Fruit fly (Drosophila melanogaster) whole organism, embryonic: ENCODE results near the gene GILT3.

Source experiments
- CG10274 ChIP-seq: fragments of 200-800 bp; sonication (Bioruptor generic); optimal IDR thresholded peaks from 3 replicates; lab custom pipeline; 2017; ENCODE audit warnings: missing biosample characterization, mild to moderate bottlenecking, missing genetic modification characterization
- CG11560 ChIP-seq: fragments of 200-800 bp; sonication (Bioruptor generic); IDR thresholded peaks from 3 replicates; pipeline ENCODE4 v1.3.6; 2022; ENCODE audit warnings: missing biosample characterization, missing genetic modification characterization
- CG11723 ChIP-seq: fragments of 200-800 bp; sonication (Bioruptor generic); optimal IDR thresholded peaks from 2 replicates; lab custom pipeline; 2017; ENCODE audit warnings: missing biosample characterization, mild to moderate bottlenecking, missing genetic modification characterization
- CG12744 ChIP-seq: fragments of 200-800 bp; sonication (Bioruptor generic); optimal IDR thresholded peaks from 2 replicates; lab custom pipeline; 2016; ENCODE audit warnings: missing biosample characterization, missing genetic modification characterization
- CG15601 ChIP-seq: fragments of 200-800 bp; sonication (Bioruptor generic); optimal IDR thresholded peaks from 3 replicates; lab custom pipeline; 2019; ENCODE audit warnings: missing biosample characterization, mild to moderate bottlenecking, missing genetic modification characterization, moderate library complexity
- CG17568 ChIP-seq: fragments of 200-800 bp; sonication (Bioruptor generic); optimal IDR thresholded peaks from 2 replicates; lab custom pipeline; 2018; ENCODE audit warnings: missing biosample characterization, mild to moderate bottlenecking, missing genetic modification characterization, moderate library complexity
- CG1832 ChIP-seq: fragments of 200-800 bp; sonication (Bioruptor generic); optimal IDR thresholded peaks from 2 replicates; lab custom pipeline; 2017; ENCODE audit warnings: missing biosample characterization, mild to moderate bottlenecking, missing genetic modification characterization, inconsistent platforms
- CG2120 ChIP-seq: fragments of 200-800 bp; sonication (Bioruptor generic); optimal IDR thresholded peaks from 3 replicates; lab custom pipeline; 2016; ENCODE audit warnings: missing biosample characterization, missing genetic modification characterization
- CG3995 ChIP-seq: fragments of 200-800 bp; sonication (Bioruptor generic); optimal IDR thresholded peaks from 3 replicates; lab custom pipeline; 2016; ENCODE audit warnings: missing biosample characterization, missing genetic modification characterization
- CG5953 ChIP-seq: fragments of 200-800 bp; sonication (Bioruptor generic); IDR thresholded peaks from 2 replicates; pipeline ENCODE4 v1.3.6; 2022; ENCODE audit warnings: missing biosample characterization, missing genetic modification characterization
- CG7271 ChIP-seq: fragments of 200-800 bp; sonication (Bioruptor generic); optimal IDR thresholded peaks from 2 replicates; lab custom pipeline; 2018; ENCODE audit warnings: missing biosample characterization, mild to moderate bottlenecking, missing genetic modification characterization, moderate library complexity
- CG9609 ChIP-seq: fragments of 200-800 bp; sonication (Bioruptor generic); optimal IDR thresholded peaks from 3 replicates; lab custom pipeline; 2016; ENCODE audit warnings: missing biosample characterization, missing genetic modification characterization
- CG9727 ChIP-seq: fragments of 200-800 bp; sonication (Bioruptor generic); optimal IDR thresholded peaks from 3 replicates; lab custom pipeline; 2017; ENCODE audit warnings: missing biosample characterization, mild to moderate bottlenecking, missing genetic modification characterization
- Dad ChIP-seq: fragments of 200-800 bp; sonication (Bioruptor generic); optimal IDR thresholded peaks from 3 replicates; lab custom pipeline; 2016; ENCODE audit warnings: missing biosample characterization, missing genetic modification characterization
- Dll ChIP-seq: fragments of 200-800 bp; sonication (Bioruptor generic); IDR thresholded peaks from 4 replicates; pipeline ENCODE4 v1.3.6; 2022; ENCODE audit warnings: missing biosample characterization, missing genetic modification characterization; ENCODE audit not compliant: partially characterized antibody
- Doc2 ChIP-seq: fragments of 200-800 bp; sonication (Bioruptor generic); IDR thresholded peaks from 2 replicates; pipeline ENCODE4 v1.3.6; 2022; ENCODE audit warnings: missing biosample characterization, missing genetic modification characterization
- Ets65A ChIP-seq: fragments of 200-800 bp; sonication (Bioruptor generic); peaks from one replicate; lab custom pipeline; 2016; ENCODE audit warnings: missing biosample characterization, missing genetic modification characterization
- Hr3 ChIP-seq: fragments of 200-800 bp; sonication (Bioruptor generic); optimal IDR thresholded peaks from 3 replicates; lab custom pipeline; 2016; ENCODE audit warnings: missing biosample characterization, missing genetic modification characterization
- NC2β ChIP-seq: fragments of 200-800 bp; sonication (Bioruptor generic); optimal IDR thresholded peaks from 2 replicates; lab custom pipeline; 2016; ENCODE audit warnings: missing biosample characterization, missing genetic modification characterization
- Oli ChIP-seq: fragments of 200-800 bp; sonication (Bioruptor generic); optimal IDR thresholded peaks from 2 replicates; lab custom pipeline; 2018; ENCODE audit warnings: missing biosample characterization, mild to moderate bottlenecking, missing genetic modification characterization, moderate library complexity
- Ravus ChIP-seq: fragments of 200-800 bp; sonication (Bioruptor generic); IDR thresholded peaks from 2 replicates; pipeline ENCODE4 v1.3.6; 2022; ENCODE audit warnings: missing biosample characterization, missing genetic modification characterization
- Usf ChIP-seq: fragments of 200-800 bp; sonication (Bioruptor generic); optimal IDR thresholded peaks from 2 replicates; lab custom pipeline; 2017; ENCODE audit warnings: missing genotype, missing biosample characterization, missing genetic modification characterization
- Xrp1 ChIP-seq: fragments of 200-800 bp; sonication (Bioruptor generic); IDR thresholded peaks from 2 replicates; pipeline ENCODE4 v1.3.6; 2022; ENCODE audit warnings: missing biosample characterization, missing genetic modification characterization
- YL-1 ChIP-seq: fragments of 200-800 bp; sonication (Bioruptor generic); optimal IDR thresholded peaks from 3 replicates; lab custom pipeline; 2017; ENCODE audit warnings: missing biosample characterization, mild to moderate bottlenecking, missing genetic modification characterization
- abd-A ChIP-seq: fragments of 200-800 bp; sonication (Bioruptor generic); optimal IDR thresholded peaks from 3 replicates; lab custom pipeline; 2019; ENCODE audit warnings: missing biosample characterization, mild to moderate bottlenecking, missing genetic modification characterization, moderate library complexity
- bowl ChIP-seq: fragments of 200-800 bp; sonication (Bioruptor generic); IDR thresholded peaks from 2 replicates; pipeline ENCODE4 v1.3.6; 2022; ENCODE audit warnings: missing biosample characterization, missing genetic modification characterization
- dm ChIP-seq: fragments of 200-800 bp; sonication (Bioruptor generic); optimal IDR thresholded peaks from 3 replicates; lab custom pipeline; 2016; ENCODE audit warnings: missing biosample characterization, missing genetic modification characterization
- dmrt11E ChIP-seq: fragments of 200-800 bp; sonication (Bioruptor generic); optimal IDR thresholded peaks from 3 replicates; lab custom pipeline; 2018; ENCODE audit warnings: missing biosample characterization, mild to moderate bottlenecking, missing genetic modification characterization, moderate library complexity
- gem ChIP-seq: fragments of 200-800 bp; sonication (Bioruptor generic); optimal IDR thresholded peaks from 2 replicates; lab custom pipeline; 2019; ENCODE audit warnings: missing biosample characterization, mild to moderate bottlenecking, missing genetic modification characterization, moderate library complexity
- kni ChIP-seq: fragments of 200-800 bp; sonication (Bioruptor generic); optimal IDR thresholded peaks from 3 replicates; lab custom pipeline; 2017; ENCODE audit warnings: mild to moderate bottlenecking, missing biosample characterization, missing genetic modification reagents, missing genetic modification characterization
- luna ChIP-seq: fragments of 200-800 bp; sonication (Bioruptor generic); optimal IDR thresholded peaks from 2 replicates; lab custom pipeline; 2016; ENCODE audit warnings: missing biosample characterization, missing genetic modification characterization
- nerfin-1 ChIP-seq: fragments of 200-800 bp; sonication (Bioruptor generic); optimal IDR thresholded peaks from 3 replicates; lab custom pipeline; 2019; ENCODE audit warnings: missing biosample characterization, mild to moderate bottlenecking, missing genetic modification characterization, moderate library complexity
- repo ChIP-seq: fragments of 200-800 bp; sonication (Bioruptor generic); optimal IDR thresholded peaks from 2 replicates; lab custom pipeline; 2016; ENCODE audit warnings: missing biosample characterization, missing genetic modification characterization
- rib ChIP-seq: fragments of 200-800 bp; sonication (Bioruptor generic); IDR thresholded peaks from 2 replicates; pipeline ENCODE4 v1.3.6; 2022; ENCODE audit warnings: missing biosample characterization, missing genetic modification characterization
- shn ChIP-seq: fragments of 200-800 bp; sonication (Bioruptor generic); optimal IDR thresholded peaks from 3 replicates; lab custom pipeline; 2016; ENCODE audit warnings: missing biosample characterization, missing genetic modification characterization
- slbo ChIP-seq: fragments of 200-800 bp; sonication (Bioruptor generic); IDR thresholded peaks from 2 replicates; pipeline ENCODE4 v1.3.6; 2022; ENCODE audit warnings: missing biosample characterization, missing genetic modification characterization

GILT3 gene

dm6 chr3R:23669401-23670216 is 7.5 kb upstream of the GILT3 start, which contains the start of gene CG31145 (continued):
- peak; percentile 99 for TF ChIP-seq Dad (GFP tag; lab: Kevin White, UChicago)
- peak; percentile 100 for TF ChIP-seq Oli
- peak; percentile 98 for TF ChIP-seq YL-1
- TF ChIP-seq Ravus = peak; percentile 98
- TF ChIP-seq CG12744 = peak; percentile 99
- peak; percentile 99 for TF ChIP-seq repo (GFP tag; lab: Kevin White, UChicago)
- peak; percentile 97; the same call in 1 of the 2 replicates for TF ChIP-seq Doc2 (GFP tag; lab: Robert Waterston, UW)

dm6 chr3R:23673084-23673483 is 4.1 kb upstream of the GILT3 start:
- TF ChIP-seq CG5953 (GFP tag; lab: Robert Waterston, UW) = no peak
- peak; percentile 64 for TF ChIP-seq CG15601 (tag; lab: Kevin White, UChicago)
- peak; percentile 16 for TF ChIP-seq Ets65A (GFP tag; lab: Kevin White, UChicago)
- TF ChIP-seq dmrt11E = no peak
- TF ChIP-seq, all 482 proteins: peak for 2

- no peak for TF ChIP-seq kni (GFP tag; lab: Kevin White, UChicago)
- no peak for TF ChIP-seq CG10274 (GFP tag; lab: Kevin White, UChicago)
- TF ChIP-seq Dad (GFP tag; lab: Kevin White, UChicago) = no peak
- no peak for TF ChIP-seq abd-A
- no peak for TF ChIP-seq CG2120 (GFP tag; lab: Kevin White, UChicago)
- no peak for TF ChIP-seq rib (GFP tag; lab: Robert Waterston, UW)
- TF ChIP-seq CG11560 (tag; lab: Robert Waterston, UW) = no peak
- no peak for TF ChIP-seq CG3995
- no peak for TF ChIP-seq CG7271 (tag; lab: Kevin White, UChicago)
- no peak for TF ChIP-seq CG9727 (GFP tag; lab: Kevin White, UChicago)
- TF ChIP-seq CG17568 (GFP tag; lab: Kevin White, UChicago) = no peak
- TF ChIP-seq luna (GFP tag; lab: Kevin White, UChicago) = no peak
- no peak for TF ChIP-seq nerfin-1
- no peak for TF ChIP-seq NC2β (GFP tag; lab: Kevin White, UChicago)
These were observed 2.8 kb upstream of the GILT3 start for dm6 chr3R:23674369-23674768.

dm6 chr3R:23675646-23676045 is 1.5 kb upstream of the GILT3 start:
- TF ChIP-seq dm (GFP tag; lab: Kevin White, UChicago) (no peak), Usf (GFP tag; lab: Kevin White, UChicago) (no peak), CG1832 (GFP tag; lab: Kevin White, UChicago) (no peak), Dll (no peak), slbo (no peak), bowl (no peak), gem (no peak), CG11723 (GFP tag; lab: Kevin White, UChicago) (no peak), Xrp1 (GFP tag; lab: Robert Waterston, UW) (no peak), Hr3 (no peak), shn (GFP tag; lab: Kevin White, UChicago) (no peak), CG9609 (no peak)
